1 fruit fly cellular context compared by ENCODE assay signal in the genomic region with DNA sequence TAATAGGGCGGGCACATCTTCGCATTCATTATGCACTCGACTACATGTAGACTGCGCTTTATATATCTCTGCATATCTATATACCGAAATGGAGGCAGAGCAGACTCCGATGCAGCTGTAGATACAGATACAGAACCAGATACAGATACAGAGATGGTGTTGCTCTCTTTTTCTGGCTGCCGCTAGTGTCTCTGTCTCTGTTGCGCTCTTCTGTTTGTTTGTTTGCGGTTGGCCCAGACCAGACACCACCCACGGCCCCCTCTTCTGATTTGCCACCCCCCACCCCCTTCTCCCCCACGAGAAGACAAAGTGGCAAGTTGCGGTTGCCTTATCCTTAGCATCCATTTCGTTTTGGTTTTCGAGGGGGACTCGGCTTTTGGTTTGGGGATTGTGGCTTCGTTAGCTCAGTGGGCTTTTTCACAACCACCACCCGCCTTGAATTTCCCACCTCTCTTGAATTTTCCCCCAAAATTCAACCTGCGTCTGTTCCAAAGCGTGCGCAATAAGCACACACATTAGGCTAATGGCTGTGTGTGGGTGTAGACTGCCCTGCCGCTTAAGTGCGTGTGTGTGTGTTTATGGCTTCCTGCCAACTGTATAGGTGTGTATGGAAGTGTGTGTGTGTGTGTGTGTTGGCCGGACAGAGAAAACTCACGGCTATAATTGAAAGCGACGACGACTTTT.
TF ChIP-seq lines count a peak whose summit lies in the region.

No protein-coding gene starts in this region.

TF ChIP-seq in whole organism, embryonic, 481 proteins besides CTCF, POLR2A, EP300 and RAD21 (continued from another document):
- TF ChIP-seq slp2 (GFP tag; optimal IDR thresholded peaks at IDR 0.05; lab: Kevin White, UChicago) (no peak), ewg (GFP tag; optimal IDR thresholded peaks at IDR 0.05; lab: Kevin White, UChicago) (peak; percentile 28), Nf-YB (GFP tag; optimal IDR thresholded peaks at IDR 0.05; lab: Kevin White, UChicago) (peak; percentile 94), Adf1 (GFP tag; IDR thresholded peaks at IDR 0.05; lab: Robert Waterston, UW) (peak; percentile 19; the same call in 1 of the 2 replicates), CG30431 (GFP tag; optimal IDR thresholded peaks at IDR 0.05; lab: Kevin White, UChicago) (no peak), run (tag; optimal IDR thresholded peaks at IDR 0.05; lab: Kevin White, UChicago) (peak; percentile 5), CG1832 (GFP tag; optimal IDR thresholded peaks at IDR 0.05; lab: Kevin White, UChicago) (no peak), CG10462 (GFP tag; optimal IDR thresholded peaks at IDR 0.05; lab: Kevin White, UChicago) (no peak), Oli (tag; optimal IDR thresholded peaks at IDR 0.05; lab: Kevin White, UChicago) (no peak), bigmax (GFP tag; optimal IDR thresholded peaks at IDR 0.05; lab: Kevin White, UChicago) (no peak), pzg (GFP tag; optimal IDR thresholded peaks at IDR 0.05; lab: Kevin White, UChicago) (no peak), CG3065 (GFP tag; optimal IDR thresholded peaks at IDR 0.05; lab: Kevin White, UChicago) (no peak), CG10654 (GFP tag; optimal IDR thresholded peaks at IDR 0.05; lab: Kevin White, UChicago) (no peak), cad (GFP tag; optimal IDR thresholded peaks at IDR 0.05; lab: Kevin White, UChicago) (peak; percentile 9), Deaf1 (tag; optimal IDR thresholded peaks at IDR 0.05; lab: Kevin White, UChicago) (peak; percentile 50), CG18476 (GFP tag; optimal IDR thresholded peaks at IDR 0.05; lab: Kevin White, UChicago) (no peak), CG7839 (tag; optimal IDR thresholded peaks at IDR 0.05; lab: Kevin White, UChicago) (no peak), CG11696 (GFP tag; IDR thresholded peaks at IDR 0.05; lab: Robert Waterston, UW) (no peak), CG3726 (GFP tag; IDR thresholded peaks at IDR 0.05; lab: Robert Waterston, UW) (no peak), Scr (GFP tag; IDR thresholded peaks at IDR 0.05; lab: Robert Waterston, UW; ENCODE audit: partially characterized antibody) (no peak), sens (GFP tag; lab: Kevin White, UChicago) (peak; percentile 30), CG2199 (GFP tag; IDR thresholded peaks at IDR 0.05; lab: Robert Waterston, UW) (no peak), CG13894 (tag; optimal IDR thresholded peaks at IDR 0.05; lab: Kevin White, UChicago) (no peak), crol (GFP tag; IDR thresholded peaks at IDR 0.05; lab: Robert Waterston, UW) (peak; percentile 82), cg (GFP tag; optimal IDR thresholded peaks at IDR 0.05; lab: Kevin White, UChicago) (peak; percentile 63), CG17912 (GFP tag; optimal IDR thresholded peaks at IDR 0.05; lab: Kevin White, UChicago) (no peak)
